Fruit fly (Drosophila melanogaster): ENCODE measurements around the gene Cyp4d14.

DNA sequence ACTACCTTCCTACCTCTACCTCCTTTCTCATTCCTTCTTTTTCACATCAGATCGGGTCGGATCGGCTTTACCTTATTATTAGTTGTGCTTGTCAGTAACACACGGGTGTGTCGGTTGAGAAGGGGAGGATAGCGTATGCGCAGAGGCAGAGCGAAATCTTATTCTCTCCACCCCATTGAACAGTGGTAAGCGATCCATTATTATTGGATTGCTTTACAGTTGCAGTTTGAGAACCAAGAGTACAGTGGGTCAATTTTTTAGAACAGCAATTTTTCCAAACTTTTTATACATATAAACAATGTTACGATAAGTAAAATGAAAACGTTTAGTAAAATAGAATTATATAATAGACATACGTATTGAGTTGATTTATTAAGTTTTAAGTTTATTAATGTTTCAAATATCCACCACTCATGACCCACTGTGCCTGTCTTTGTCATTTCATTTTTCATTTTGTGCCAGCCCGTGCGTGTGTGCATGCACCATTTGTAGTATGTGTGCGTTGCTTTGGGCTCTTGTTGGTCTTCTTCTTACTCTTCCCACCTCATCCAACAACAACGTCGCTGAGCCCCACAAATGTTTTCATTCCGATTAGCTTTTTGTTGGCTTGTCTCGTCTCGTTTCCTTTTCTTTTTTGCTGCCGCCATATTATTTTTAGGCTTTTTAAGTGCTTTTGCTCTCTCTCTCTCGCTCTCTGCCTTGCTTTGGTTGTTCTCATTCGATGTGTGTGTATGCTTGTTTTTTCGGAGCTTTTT is 37.4 kb downstream of the Cyp4d14 start:
- TF ChIP-seq lola (GFP tag; optimal IDR thresholded peaks at IDR 0.05): no peak
- no peak for TF ChIP-seq CrebA (GFP tag; optimal IDR thresholded peaks at IDR 0.05; ENCODE audit: borderline replicate concordance)
- TF ChIP-seq dmrt93B (GFP tag; optimal IDR thresholded peaks at IDR 0.05): peak; percentile 98
- TF ChIP-seq dl (GFP tag; optimal IDR thresholded peaks at IDR 0.05; ENCODE audit: insufficient read depth in 1 of 2, partially characterized antibody in 2 of 2): peak; percentile 54 to 57
- TF ChIP-seq Hr78 (GFP tag; optimal IDR thresholded peaks at IDR 0.05): no peak
- TF ChIP-seq brk (GFP tag; optimal IDR thresholded peaks at IDR 0.05): peak; percentile 97
- TF ChIP-seq h (GFP tag; optimal IDR thresholded peaks at IDR 0.05): peak; percentile 99
- no peak for TF ChIP-seq Myc (optimal IDR thresholded peaks at IDR 0.05)
- TF ChIP-seq woc (GFP tag; optimal IDR thresholded peaks at IDR 0.05): peak; percentile 89
- peak; percentile 96 for TF ChIP-seq psq (GFP tag; optimal IDR thresholded peaks at IDR 0.05)
- TF ChIP-seq CG32264 (GFP tag; optimal IDR thresholded peaks at IDR 0.05): peak; percentile 86
- peak; percentile 88 for TF ChIP-seq dsf (GFP tag; optimal IDR thresholded peaks at IDR 0.05; ENCODE audit: borderline replicate concordance)
- TF ChIP-seq rgr (GFP tag; optimal IDR thresholded peaks at IDR 0.05): peak; percentile 99
- TF ChIP-seq ey (GFP tag; optimal IDR thresholded peaks at IDR 0.05): peak; percentile 97
